Worm (Caenorhabditis elegans) whole organism, L4/young adult: ENCODE measurements around the gene F15E6.6.

Experiments used
- dao-5 ChIP-seq: sonication (generic microtip); optimal IDR thresholded peaks from 2 replicates; lab custom pipeline; 2016; ENCODE audit warnings: missing genotype, missing genetic modification characterization, moderate library complexity, missing compliant biosample characterization
- him-1 ChIP-seq: sonication (generic microtip); optimal IDR thresholded peaks from 2 replicates; lab custom pipeline; 2016; ENCODE audit warnings: missing genotype, missing genetic modification reagents, missing genetic modification characterization, missing compliant biosample characterization

DNA sequence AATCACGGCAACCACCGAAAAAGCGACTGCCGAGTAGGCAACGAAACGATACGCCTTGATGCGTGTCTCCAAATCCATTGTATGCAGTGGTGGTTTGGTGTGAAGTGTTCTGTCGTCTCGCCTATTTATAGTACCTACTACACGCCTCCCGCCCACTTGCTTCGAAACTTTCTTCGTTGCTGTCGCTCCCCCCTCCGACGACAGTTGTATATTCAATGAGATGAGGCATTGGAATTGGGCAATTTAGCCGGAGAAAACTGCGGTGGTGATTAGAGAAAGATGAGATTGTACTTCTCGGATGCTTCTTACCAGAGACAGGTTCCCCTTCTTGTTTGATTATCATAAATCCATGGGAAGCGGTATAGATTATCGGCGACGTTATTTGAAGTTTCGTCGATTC lies 39.4 kb downstream of the F15E6.6 start, which contains the start of gene col-34:
- no peak for TF ChIP-seq him-1
- no peak for TF ChIP-seq dao-5 (tag; lab: Kevin White, UChicago)
